Worm (Caenorhabditis elegans): Measurements from ENCODE around the gene ddo-1.

DNA sequence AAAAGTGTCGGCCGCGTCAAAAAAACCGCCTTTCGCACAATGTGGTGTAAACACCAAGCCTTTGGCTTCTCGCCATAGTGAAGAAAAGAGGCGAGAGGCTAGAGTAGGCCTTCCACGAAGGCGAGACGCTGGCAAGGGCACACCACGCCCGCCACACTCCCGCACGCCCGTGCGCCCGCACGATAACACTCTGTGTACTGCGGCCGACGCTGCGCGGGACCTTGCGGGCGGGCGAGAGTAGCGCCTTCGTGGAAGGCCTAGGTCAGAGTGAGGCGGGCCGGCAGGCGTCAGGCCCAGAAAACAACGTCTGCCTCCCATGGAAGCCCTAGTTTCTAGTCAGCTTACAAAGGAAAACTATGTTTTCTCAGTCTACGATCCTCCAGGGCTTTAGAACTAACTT, 35.1 kb upstream of the ddo-1 start:
- TF ChIP-seq elt-3 (tag; optimal IDR thresholded peaks at IDR 0.05), result no peak
- no peak for TF ChIP-seq hlh-1 (tag; optimal IDR thresholded peaks at IDR 0.05)
- TF ChIP-seq pha-4 (tag; optimal IDR thresholded peaks at IDR 0.05), result no peak

Data from whole organism, mixed stage, embryonic.